Worm (Caenorhabditis elegans) whole organism, mixed stage, embryonic: ENCODE measurements around the gene spp-20.

Experiments used
- ces-1 ChIP-seq: fragments of 150-350 bp; optimal IDR thresholded peaks from 2 replicates; lab custom pipeline; 2014; ENCODE audit warnings: missing biosample characterization, missing genetic modification reagents, missing genetic modification characterization
- flh-1 ChIP-seq: fragments of 200-800 bp; sonication (Bioruptor generic); optimal IDR thresholded peaks from 2 replicates; lab custom pipeline; 2018; ENCODE audit warnings: mild to moderate bottlenecking, missing genetic modification characterization, moderate library complexity, missing compliant biosample characterization
- hlh-1 ChIP-seq: fragments of 150-350 bp; optimal IDR thresholded peaks from 2 replicates; lab custom pipeline; 2014; ENCODE audit warnings: missing biosample characterization, missing genetic modification reagents, missing genetic modification characterization
- lin-13 ChIP-seq: fragments of 150-350 bp; optimal IDR thresholded peaks from 2 replicates; lab custom pipeline; 2014; ENCODE audit warnings: missing biosample characterization, missing genetic modification characterization
- nhr-12 ChIP-seq: fragments of 150-350 bp; optimal IDR thresholded peaks from 2 replicates; lab custom pipeline; 2014; ENCODE audit warnings: missing biosample characterization, missing genetic modification characterization
- pha-4 ChIP-seq: fragments of 150-350 bp; optimal IDR thresholded peaks from 2 replicates; lab custom pipeline; 2018; ENCODE audit warnings: missing biosample characterization, missing genetic modification reagents, missing genetic modification characterization
- snpc-4 ChIP-seq: fragments of 150-350 bp; optimal IDR thresholded peaks from 2 replicates; lab custom pipeline; 2014; ENCODE audit warnings: missing biosample characterization, missing genetic modification characterization
- unc-39 ChIP-seq: fragments of 150-350 bp; optimal IDR thresholded peaks from 2 replicates; lab custom pipeline; 2014; ENCODE audit warnings: missing biosample characterization, missing genetic modification characterization

ce11 chrV:6524757-6525156 is 33.2 kb downstream of the spp-20 start, which contains the start of gene acs-1:
- TF ChIP-seq snpc-4 (tag; lab: Kevin White, UChicago) (no peak), pha-4 (no peak), unc-39 (tag; lab: Kevin White, UChicago) (no peak), lin-13 (tag; lab: Kevin White, UChicago) (no peak), nhr-12 (tag; lab: Kevin White, UChicago) (no peak), flh-1 (no peak), ces-1 (GFP tag; lab: Kevin White, UChicago) (no peak), hlh-1 (tag; lab: Kevin White, UChicago) (no peak)
